Worm (Caenorhabditis elegans): Measurements from ENCODE around the gene C13C4.8.

Gene C13C4.8

DNA sequence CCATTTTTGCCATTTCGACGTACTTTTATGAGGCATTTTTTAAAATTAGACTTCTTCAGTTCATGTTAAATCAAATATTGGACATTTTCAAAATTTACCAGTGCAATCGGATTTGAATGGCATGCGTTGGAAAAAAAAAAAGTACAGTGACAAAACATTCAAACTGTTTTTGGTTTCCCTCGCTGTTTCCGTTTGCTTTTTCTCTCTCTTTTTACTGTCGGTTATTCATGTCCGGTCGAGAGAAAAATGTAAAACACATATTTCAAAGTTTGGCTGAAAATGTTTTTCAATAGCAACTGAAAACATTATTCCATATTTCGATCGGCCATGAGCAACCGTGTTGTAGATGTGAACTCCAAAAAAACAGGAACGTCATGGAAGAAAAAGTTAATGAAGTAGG is 22.8 kb downstream of the C13C4.8 start, which contains the start of gene C27A7.3:
C27A7.3 (plus strand) TSS at position 301 of the 400 bp plus-strand sequence.
- TF ChIP-seq cog-1 (tag; optimal IDR thresholded peaks at IDR 0.05) (no peak), tab-1 (GFP tag; IDR thresholded peaks at IDR 0.05) (no peak), med-1 (GFP tag; optimal IDR thresholded peaks at IDR 0.05; ENCODE audit: insufficient read depth) (no peak), klf-2 (GFP tag; conservative IDR thresholded peaks at IDR 0.05) (no peak), ref-1 (GFP tag; conservative IDR thresholded peaks at IDR 0.05) (no peak), flt-1 (GFP tag; IDR thresholded peaks at IDR 0.05) (no peak), T22C8.4 (GFP tag; IDR thresholded peaks at IDR 0.05) (no peak), ztf-23 (GFP tag; IDR thresholded peaks at IDR 0.05) (no peak), ztf-29 (GFP tag; IDR thresholded peaks at IDR 0.05) (no peak)

DNA sequence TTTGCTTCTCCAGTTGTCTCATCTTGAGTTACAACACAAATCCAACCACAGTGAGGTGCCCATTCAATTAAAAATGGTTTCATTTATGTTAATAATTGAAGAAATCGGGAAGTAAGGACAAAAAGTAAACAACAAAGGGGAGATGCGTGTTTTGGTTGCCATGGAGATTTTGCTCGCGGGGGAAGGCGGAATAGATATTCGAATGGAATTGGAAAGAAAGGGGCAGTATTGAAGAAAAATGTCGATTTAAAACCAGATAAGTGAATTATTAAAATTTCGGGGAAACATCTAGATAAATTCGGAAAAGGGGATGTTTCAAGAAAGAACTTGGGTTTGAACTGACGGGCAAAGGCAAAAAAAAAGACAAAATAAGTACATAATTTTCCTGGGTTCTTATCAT is 32.8 kb downstream of the C13C4.8 start, which contains the start of gene che-11:
che-11 (minus strand) TSS at position 101 of the 400 bp plus-strand sequence.
- TF ChIP-seq tab-1 (GFP tag; IDR thresholded peaks at IDR 0.05) (no peak), ref-1 (GFP tag; conservative IDR thresholded peaks at IDR 0.05) (no peak), med-1 (GFP tag; optimal IDR thresholded peaks at IDR 0.05; ENCODE audit: insufficient read depth) (no peak), klf-2 (GFP tag; conservative IDR thresholded peaks at IDR 0.05) (no peak), cog-1 (tag; optimal IDR thresholded peaks at IDR 0.05) (no peak), flt-1 (GFP tag; IDR thresholded peaks at IDR 0.05) (no peak), ztf-23 (GFP tag; IDR thresholded peaks at IDR 0.05) (no peak), ztf-29 (GFP tag; IDR thresholded peaks at IDR 0.05) (no peak), T22C8.4 (GFP tag; IDR thresholded peaks at IDR 0.05) (no peak)

DNA sequence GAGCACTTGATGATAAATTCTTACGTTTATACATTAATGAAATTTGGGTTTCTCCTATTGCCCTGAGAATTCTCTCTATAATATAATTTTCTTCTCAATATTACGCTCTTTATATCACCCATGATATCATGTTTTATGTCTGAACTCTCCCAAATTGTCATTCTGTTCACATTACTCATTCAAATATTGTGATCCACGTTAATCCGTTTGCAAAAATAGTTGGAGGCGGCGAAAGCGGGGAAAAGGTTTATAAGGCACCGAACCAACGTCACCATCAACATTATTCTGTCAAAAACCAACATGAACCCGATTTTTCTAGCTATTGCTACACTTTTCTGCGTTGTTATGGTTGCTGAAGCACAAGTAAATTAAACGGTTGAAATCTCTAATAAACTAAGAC is 35.1 kb downstream of the C13C4.8 start, which contains the start of gene C27A7.8:
C27A7.8 (plus strand) TSS at position 301 of the 400 bp plus-strand sequence.
- TF ChIP-seq klf-2 (GFP tag; conservative IDR thresholded peaks at IDR 0.05) (no peak), ztf-29 (GFP tag; IDR thresholded peaks at IDR 0.05) (no peak), tab-1 (GFP tag; IDR thresholded peaks at IDR 0.05) (no peak), ref-1 (GFP tag; conservative IDR thresholded peaks at IDR 0.05) (no peak), cog-1 (tag; optimal IDR thresholded peaks at IDR 0.05) (no peak), T22C8.4 (GFP tag; IDR thresholded peaks at IDR 0.05) (no peak), ztf-23 (GFP tag; IDR thresholded peaks at IDR 0.05) (no peak), med-1 (GFP tag; optimal IDR thresholded peaks at IDR 0.05; ENCODE audit: insufficient read depth) (no peak), flt-1 (GFP tag; IDR thresholded peaks at IDR 0.05) (no peak)

DNA sequence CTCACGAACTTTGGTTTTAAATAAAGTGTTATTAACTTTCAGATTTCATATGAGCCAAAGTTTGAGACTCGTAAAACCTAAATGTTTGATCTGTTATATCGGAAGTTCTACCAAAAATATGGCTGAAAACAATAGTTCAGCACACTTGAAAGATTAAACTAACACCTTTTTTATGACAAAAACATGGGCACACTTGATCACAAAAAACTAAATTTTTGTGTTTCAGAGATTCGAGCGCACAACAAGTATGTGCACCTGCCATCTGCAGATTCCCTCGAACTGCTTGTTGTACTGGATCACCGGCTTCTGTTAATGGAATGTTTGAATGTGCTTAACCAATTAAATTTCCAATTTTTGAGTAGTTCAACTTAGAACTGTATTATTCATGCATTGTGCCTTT is 36.0 kb downstream of the C13C4.8 start:
- TF ChIP-seq tab-1 (GFP tag; IDR thresholded peaks at IDR 0.05) (no peak), med-1 (GFP tag; optimal IDR thresholded peaks at IDR 0.05; ENCODE audit: insufficient read depth) (no peak), ztf-23 (GFP tag; IDR thresholded peaks at IDR 0.05) (no peak), T22C8.4 (GFP tag; IDR thresholded peaks at IDR 0.05) (no peak), cog-1 (tag; optimal IDR thresholded peaks at IDR 0.05) (no peak)

DNA sequence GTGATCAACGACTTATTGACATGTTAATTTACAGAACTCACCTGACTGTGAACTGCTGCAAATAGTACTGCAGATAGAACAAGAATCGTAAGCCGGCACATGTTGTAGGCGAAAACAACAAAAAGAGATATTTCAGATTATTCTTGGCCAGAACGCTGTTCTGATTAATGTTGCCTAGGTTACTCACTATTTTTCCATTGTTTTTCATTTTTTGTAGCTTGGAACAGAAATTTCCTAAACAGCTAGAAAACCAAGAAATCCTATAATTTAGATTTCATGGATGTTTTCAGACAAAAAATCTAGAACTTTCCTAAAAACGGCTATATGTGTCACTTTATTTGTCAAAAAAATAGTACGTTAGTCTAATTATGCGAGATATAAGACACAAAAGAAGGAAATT is 36.8 kb downstream of the C13C4.8 start, which contains the start of gene C27A7.9:
C27A7.9 (minus strand) TSS at position 101 of the 400 bp plus-strand sequence.
- TF ChIP-seq tab-1 (GFP tag; IDR thresholded peaks at IDR 0.05) = no peak
- TF ChIP-seq ref-1 (GFP tag; conservative IDR thresholded peaks at IDR 0.05) = no peak
- no peak for TF ChIP-seq klf-2 (GFP tag; conservative IDR thresholded peaks at IDR 0.05)
- TF ChIP-seq ztf-23 (GFP tag; IDR thresholded peaks at IDR 0.05) = no peak
- TF ChIP-seq med-1 (GFP tag; optimal IDR thresholded peaks at IDR 0.05; ENCODE audit: insufficient read depth) = no peak
- TF ChIP-seq cog-1 (tag; optimal IDR thresholded peaks at IDR 0.05) = no peak
- no peak for TF ChIP-seq flt-1 (GFP tag; IDR thresholded peaks at IDR 0.05)
- no peak for TF ChIP-seq T22C8.4 (GFP tag; IDR thresholded peaks at IDR 0.05)
- TF ChIP-seq ztf-29 (GFP tag; IDR thresholded peaks at IDR 0.05) = no peak

DNA sequence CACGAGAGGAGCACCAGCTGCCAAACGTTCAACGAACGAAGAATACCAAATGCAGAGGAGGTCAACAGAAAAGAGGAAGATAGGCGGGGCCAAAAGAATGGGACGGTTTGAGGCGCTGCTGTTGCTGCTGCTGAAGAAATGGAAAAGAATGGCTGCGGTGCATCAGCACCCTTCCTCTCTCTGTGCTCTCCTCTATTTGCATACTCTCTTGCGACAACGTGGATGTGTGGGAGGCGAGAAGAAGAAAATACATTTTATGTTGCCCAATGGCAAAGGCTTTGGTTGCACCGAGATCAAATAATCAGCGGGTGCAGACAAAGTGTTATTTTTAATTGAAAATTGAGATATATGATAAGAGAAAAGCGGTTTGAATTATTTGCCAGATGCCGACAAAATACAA is 40.6 kb downstream of the C13C4.8 start:
- TF ChIP-seq cog-1 (tag; optimal IDR thresholded peaks at IDR 0.05) (no peak), T22C8.4 (GFP tag; IDR thresholded peaks at IDR 0.05) (no peak), ztf-29 (GFP tag; IDR thresholded peaks at IDR 0.05) (no peak), ztf-23 (GFP tag; IDR thresholded peaks at IDR 0.05) (no peak), klf-2 (GFP tag; conservative IDR thresholded peaks at IDR 0.05) (no peak), tab-1 (GFP tag; IDR thresholded peaks at IDR 0.05) (no peak), med-1 (GFP tag; optimal IDR thresholded peaks at IDR 0.05; ENCODE audit: insufficient read depth) (no peak), flt-1 (GFP tag; IDR thresholded peaks at IDR 0.05) (no peak), ref-1 (GFP tag; conservative IDR thresholded peaks at IDR 0.05) (no peak)

DNA sequence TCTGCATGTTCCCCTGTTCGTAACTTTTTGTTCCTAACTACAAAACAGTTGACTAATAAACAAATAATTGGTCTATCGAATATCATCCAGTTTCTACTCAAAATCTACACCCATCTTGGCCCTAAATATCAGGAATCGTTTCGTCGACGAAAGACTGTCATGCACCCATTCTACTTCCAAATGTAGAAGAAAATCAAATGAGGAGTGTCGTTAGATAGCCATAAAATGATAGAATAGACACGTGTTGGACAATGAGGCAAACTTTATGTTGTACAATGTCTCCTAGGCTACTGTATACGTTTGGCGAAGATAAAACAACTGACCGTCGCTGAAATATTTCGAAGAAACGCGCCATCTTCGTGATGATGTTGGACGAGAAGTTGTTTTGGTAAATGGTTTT is 42.2 kb downstream of the C13C4.8 start:
- TF ChIP-seq flt-1 (GFP tag; IDR thresholded peaks at IDR 0.05) (no peak), tab-1 (GFP tag; IDR thresholded peaks at IDR 0.05) (no peak), klf-2 (GFP tag; conservative IDR thresholded peaks at IDR 0.05) (no peak), cog-1 (tag; optimal IDR thresholded peaks at IDR 0.05) (no peak), ztf-23 (GFP tag; IDR thresholded peaks at IDR 0.05) (no peak), ref-1 (GFP tag; conservative IDR thresholded peaks at IDR 0.05) (no peak), T22C8.4 (GFP tag; IDR thresholded peaks at IDR 0.05) (no peak), ztf-29 (GFP tag; IDR thresholded peaks at IDR 0.05) (no peak)

DNA sequence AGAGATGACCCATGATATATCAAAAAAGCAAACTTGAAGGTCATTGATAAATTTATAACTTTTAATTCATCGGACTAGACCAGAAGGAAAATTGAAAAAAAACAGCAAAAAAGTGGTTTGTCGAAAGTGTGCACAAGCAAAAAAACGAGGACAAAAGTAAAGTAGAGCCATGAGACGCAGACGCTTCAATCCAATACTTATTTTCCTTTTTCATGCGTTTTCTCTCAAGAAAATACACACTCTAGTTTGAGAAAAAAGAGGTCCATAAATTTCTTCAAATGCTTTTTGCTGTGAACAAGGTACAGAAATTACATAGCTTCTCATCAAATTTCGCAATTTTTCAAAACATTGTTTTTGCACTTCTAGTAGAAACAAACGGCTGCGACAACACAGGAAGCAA is 43.4 kb downstream of the C13C4.8 start:
- TF ChIP-seq ztf-23 (GFP tag; IDR thresholded peaks at IDR 0.05) = no peak
- no peak for TF ChIP-seq tab-1 (GFP tag; IDR thresholded peaks at IDR 0.05)
- no peak for TF ChIP-seq med-1 (GFP tag; optimal IDR thresholded peaks at IDR 0.05; ENCODE audit: insufficient read depth)
- TF ChIP-seq T22C8.4 (GFP tag; IDR thresholded peaks at IDR 0.05) = no peak
- no peak for TF ChIP-seq flt-1 (GFP tag; IDR thresholded peaks at IDR 0.05)
- TF ChIP-seq ztf-29 (GFP tag; IDR thresholded peaks at IDR 0.05) = no peak
- no peak for TF ChIP-seq cog-1 (tag; optimal IDR thresholded peaks at IDR 0.05)
- no peak for TF ChIP-seq ref-1 (GFP tag; conservative IDR thresholded peaks at IDR 0.05)
- TF ChIP-seq klf-2 (GFP tag; conservative IDR thresholded peaks at IDR 0.05) = no peak

DNA sequence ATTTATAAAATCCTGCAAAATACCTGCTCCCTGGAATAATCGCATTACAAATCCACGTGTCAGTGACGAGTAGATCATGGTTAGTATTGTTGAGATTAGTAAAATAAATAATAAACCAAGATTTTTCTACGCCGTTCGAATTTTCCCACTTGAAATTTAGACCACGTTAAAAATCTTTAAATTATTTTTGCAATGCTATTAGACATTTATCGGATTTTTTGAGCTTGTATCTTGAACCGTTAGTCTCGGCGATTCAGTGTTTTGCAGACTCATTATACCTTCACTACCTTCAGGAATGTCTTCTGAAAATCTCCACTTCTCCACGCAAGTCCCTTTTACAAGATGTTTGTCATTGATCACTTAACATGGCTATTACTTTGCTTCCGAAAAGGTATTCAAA is 44.4 kb downstream of the C13C4.8 start, which contains the start of gene C27A7.5:
C27A7.5 (minus strand) TSS at position 101 of the 400 bp plus-strand sequence.
- TF ChIP-seq flt-1 (GFP tag; IDR thresholded peaks at IDR 0.05) (no peak), cog-1 (tag; optimal IDR thresholded peaks at IDR 0.05) (no peak), med-1 (GFP tag; optimal IDR thresholded peaks at IDR 0.05; ENCODE audit: insufficient read depth) (no peak), ztf-23 (GFP tag; IDR thresholded peaks at IDR 0.05) (no peak), T22C8.4 (GFP tag; IDR thresholded peaks at IDR 0.05) (no peak), ref-1 (GFP tag; conservative IDR thresholded peaks at IDR 0.05) (no peak), ztf-29 (GFP tag; IDR thresholded peaks at IDR 0.05) (no peak), klf-2 (GFP tag; conservative IDR thresholded peaks at IDR 0.05) (no peak), tab-1 (GFP tag; IDR thresholded peaks at IDR 0.05) (no peak)
